Fruit fly (Drosophila melanogaster): ENCODE measurements around the gene CG5515.

The CG5515 gene

DNA sequence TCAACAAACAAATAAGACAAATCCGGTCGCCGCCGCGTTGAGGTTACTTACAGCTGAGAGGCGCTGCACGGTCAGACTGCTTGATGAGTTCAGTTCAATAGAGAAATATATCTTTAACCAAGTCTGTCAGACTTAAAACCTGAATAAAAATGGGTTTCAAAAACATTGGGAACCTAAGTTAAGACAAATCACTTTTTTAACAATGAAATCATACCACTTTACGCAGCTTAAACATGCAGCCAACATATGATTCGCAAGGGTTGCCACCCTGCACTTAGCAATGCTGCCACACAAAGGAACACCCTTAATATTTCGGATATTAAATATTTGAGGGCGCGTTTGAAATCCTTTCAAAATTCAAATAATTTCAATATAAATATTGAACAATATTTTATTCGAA, at the start of gene CG5515:
Gene CG5515 (minus strand): TSS at position 278 of the 400 bp plus-strand sequence.
- TF ChIP-seq CG31627 (GFP tag; optimal IDR thresholded peaks at IDR 0.05) (peak; percentile 80), Lpt (GFP tag; optimal IDR thresholded peaks at IDR 0.05) (no peak), CG11762 (GFP tag; optimal IDR thresholded peaks at IDR 0.05; ENCODE audit: insufficient read depth) (peak; percentile 26), topi (GFP tag; optimal IDR thresholded peaks at IDR 0.05) (peak; percentile 75), CG4318 (GFP tag; optimal IDR thresholded peaks at IDR 0.05) (peak; percentile 52), acj6 (GFP tag; optimal IDR thresholded peaks at IDR 0.05) (peak; percentile 63), pdm3 (GFP tag; optimal IDR thresholded peaks at IDR 0.05) (peak; percentile 74), Ets21C (GFP tag; optimal IDR thresholded peaks at IDR 0.05) (peak; percentile 67), Sox102F (GFP tag; optimal IDR thresholded peaks at IDR 0.05) (no peak), CG11902 (GFP tag; optimal IDR thresholded peaks at IDR 0.05) (peak; percentile 45), salr (GFP tag; optimal IDR thresholded peaks at IDR 0.05) (no peak), dsx (GFP tag; optimal IDR thresholded peaks at IDR 0.05; ENCODE audit: poor library complexity, severe bottlenecking) (no peak), CG10669 (GFP tag; optimal IDR thresholded peaks at IDR 0.05) (no peak), CG34406 (GFP tag; optimal IDR thresholded peaks at IDR 0.05) (peak; percentile 63), CG6163 (GFP tag; IDR thresholded peaks at IDR 0.05) (peak; percentile 64), CG1621 (tag; optimal IDR thresholded peaks at IDR 0.05) (no peak), CG8319 (GFP tag; optimal IDR thresholded peaks at IDR 0.05) (peak; percentile 40), vri (GFP tag; optimal IDR thresholded peaks at IDR 0.05) (no peak), net (GFP tag; optimal IDR thresholded peaks at IDR 0.05) (peak; percentile 48), CG6854 (GFP tag; optimal IDR thresholded peaks at IDR 0.05) (no peak), Ets96B (tag; optimal IDR thresholded peaks at IDR 0.05) (no peak), Eip93F (GFP tag; optimal IDR thresholded peaks at IDR 0.05) (no peak), CG3032 (tag; optimal IDR thresholded peaks at IDR 0.05) (peak; percentile 48), CG9139 (GFP tag; optimal IDR thresholded peaks at IDR 0.05) (no peak), Blimp-1 (GFP tag; optimal IDR thresholded peaks at IDR 0.05) (no peak), achi (GFP tag; optimal IDR thresholded peaks at IDR 0.05) (no peak), eg (GFP tag; IDR thresholded peaks at IDR 0.05) (peak; percentile 57; the same call in 2 of the 3 replicates), CG7368 (GFP tag; optimal IDR thresholded peaks at IDR 0.05) (no peak), svp (GFP tag) (no peak), Smox (GFP tag; optimal IDR thresholded peaks at IDR 0.05) (no peak), Hr39 (GFP tag; optimal IDR thresholded peaks at IDR 0.05) (peak; percentile 82), CG11294 (GFP tag; IDR thresholded peaks at IDR 0.05) (peak; percentile 14; the same call in 1 of the 2 replicates), CG8119 (GFP tag; IDR thresholded peaks at IDR 0.05) (peak; percentile 35; the same call in 1 of the 3 replicates), ss (GFP tag; optimal IDR thresholded peaks at IDR 0.05) (no peak), CG6276 (GFP tag; optimal IDR thresholded peaks at IDR 0.05) (no peak), fkh (GFP tag; optimal IDR thresholded peaks at IDR 0.05) (no peak), Hr4 (GFP tag; optimal IDR thresholded peaks at IDR 0.05) (peak; percentile 78), fd59A (GFP tag; optimal IDR thresholded peaks at IDR 0.05) (no peak), Hr38 (GFP tag; optimal IDR thresholded peaks at IDR 0.05) (no peak), cyc (GFP tag; optimal IDR thresholded peaks at IDR 0.05) (peak; percentile 57), lz (GFP tag; optimal IDR thresholded peaks at IDR 0.05) (peak; percentile 77), CG10631 (GFP tag; optimal IDR thresholded peaks at IDR 0.05) (peak; percentile 62), CG32006 (GFP tag; optimal IDR thresholded peaks at IDR 0.05) (peak; percentile 65), CG15336 (GFP tag; IDR thresholded peaks at IDR 0.05) (no peak), CG6808 (GFP tag; optimal IDR thresholded peaks at IDR 0.05) (no peak), fd85E (GFP tag; optimal IDR thresholded peaks at IDR 0.05) (no peak), Eip75B (GFP tag; optimal IDR thresholded peaks at IDR 0.05) (no peak), CG3919 (GFP tag; optimal IDR thresholded peaks at IDR 0.05) (no peak), CG6792 (GFP tag; optimal IDR thresholded peaks at IDR 0.05) (peak; percentile 45), esn (GFP tag; optimal IDR thresholded peaks at IDR 0.05) (peak; percentile 81), dac (GFP tag; optimal IDR thresholded peaks at IDR 0.05) (peak; percentile 14), Sox14 (GFP tag; optimal IDR thresholded peaks at IDR 0.05) (peak; percentile 79)
